Worm (Caenorhabditis elegans) whole organism, L4 larva: ENCODE results near the gene Y58A7A.2.
A peak's percentile ranks its signal among the peaks of the same experiment; 100 is the strongest.

Source experiments
- D1046.2 ChIP-seq: fragments of 200-800 bp; sonication (Bioruptor generic); IDR thresholded peaks from 2 replicates; pipeline ENCODE4 v1.3.6; 2022; ENCODE audit warnings: missing genetic modification characterization, missing compliant biosample characterization
- F10B5.3 ChIP-seq: sonication (generic microtip); optimal IDR thresholded peaks from 2 replicates; lab custom pipeline; 2016; ENCODE audit warnings: mild to moderate bottlenecking, missing genetic modification characterization, missing compliant biosample characterization
- F26F4.8 ChIP-seq: fragments of 200-800 bp; sonication (Bioruptor generic); conservative IDR thresholded peaks from 2 replicates; pipeline ENCODE4 v1.3.6; 2022; ENCODE audit warnings: missing genetic modification characterization, missing compliant biosample characterization
- F37D6.2 ChIP-seq: sonication (generic microtip); optimal IDR thresholded peaks from 2 replicates; lab custom pipeline; 2016; ENCODE audit warnings: mild to moderate bottlenecking, missing genetic modification characterization, missing compliant biosample characterization
- F44E2.7 ChIP-seq: fragments of 200-800 bp; sonication (Bioruptor generic); IDR thresholded peaks from 2 replicates; pipeline ENCODE4 v2.1.2; 2022; ENCODE audit warnings: missing genetic modification characterization, missing compliant biosample characterization
- T20F7.1 ChIP-seq: fragments of 200-800 bp; sonication (Bioruptor generic); optimal IDR thresholded peaks from 2 replicates; lab custom pipeline; 2018; ENCODE audit warnings: mild to moderate bottlenecking, missing genetic modification characterization, missing compliant biosample characterization
- T26A8.4 ChIP-seq: fragments of 200-800 bp; sonication (Bioruptor generic); IDR thresholded peaks from 2 replicates; pipeline ENCODE4 v1.3.6; 2022; ENCODE audit warnings: missing genetic modification characterization, missing compliant biosample characterization
- Y105C5A.15 ChIP-seq: fragments of 200-800 bp; sonication (Bioruptor generic); IDR thresholded peaks from 2 replicates; pipeline ENCODE4 v1.3.6; 2022; ENCODE audit warnings: missing genetic modification characterization, missing compliant biosample characterization
- Y48G9A.11 ChIP-seq: fragments of 200-800 bp; sonication (Bioruptor generic); IDR thresholded peaks from 2 replicates; pipeline ENCODE4 v1.3.6; 2022; ENCODE audit warnings: missing genetic modification reagents, missing genetic modification characterization, missing compliant biosample characterization
- Y75B8A.6 ChIP-seq: fragments of 200-800 bp; sonication (Bioruptor generic); IDR thresholded peaks from 2 replicates; pipeline ENCODE4 v1.3.6; 2022; ENCODE audit warnings: missing genetic modification reagents, missing genetic modification characterization, missing compliant biosample characterization
- ZK546.5 ChIP-seq, 2 experiments: sonication (generic microtip); optimal IDR thresholded peaks; 2 replicates each; lab custom pipeline; 2017; ENCODE audit warnings: missing biosample characterization in 2 of 2, missing genetic modification characterization in 2 of 2
- ama-1 ChIP-seq: fragments of 150-350 bp; optimal IDR thresholded peaks from 2 replicates; lab custom pipeline; 2014; ENCODE audit warnings: inconsistent platforms, mixed read lengths
- attf-4 ChIP-seq: sonication (generic microtip); optimal IDR thresholded peaks from 3 replicates; lab custom pipeline; 2017; ENCODE audit warnings: missing biosample characterization, missing genetic modification characterization
- ceh-20 ChIP-seq: fragments of 200-800 bp; sonication (Bioruptor generic); IDR thresholded peaks from 2 replicates; pipeline ENCODE4 v1.3.6; 2022; ENCODE audit warnings: missing genetic modification reagents, missing genetic modification characterization, missing compliant biosample characterization
- ceh-44 ChIP-seq: fragments of 200-800 bp; sonication (Bioruptor generic); IDR thresholded peaks from 2 replicates; pipeline ENCODE4 v1.3.6; 2022; ENCODE audit warnings: missing genetic modification reagents, missing genetic modification characterization, missing compliant biosample characterization
- ceh-62 ChIP-seq: sonication (generic microtip); optimal IDR thresholded peaks from 2 replicates; lab custom pipeline; 2017; ENCODE audit warnings: missing biosample characterization, missing genetic modification characterization
- ceh-82 ChIP-seq: sonication (generic microtip); optimal IDR thresholded peaks from 2 replicates; lab custom pipeline; 2017; ENCODE audit warnings: missing biosample characterization, missing genetic modification characterization
- daf-12 ChIP-seq: fragments of 150-350 bp; optimal IDR thresholded peaks from 2 replicates; lab custom pipeline; 2014; ENCODE audit warnings: missing biosample characterization, missing genetic modification reagents, missing genetic modification characterization
- daf-16 ChIP-seq, 3 experiments: sonication (generic microtip); optimal IDR thresholded peaks; 2 replicates each; lab custom pipeline; 2016 to 2017; ENCODE audit warnings: missing genetic modification characterization in 3 of 3, missing genetic modification reagents in 3 of 3, mild to moderate bottlenecking in 2 of 3, missing compliant biosample characterization in 2 of 3, missing biosample characterization in 1 of 3, moderate library complexity in 1 of 3
- dmd-6 ChIP-seq: fragments of 200-800 bp; sonication (Bioruptor generic); IDR thresholded peaks from 2 replicates; pipeline ENCODE4 v1.3.6; 2022; ENCODE audit warnings: missing genetic modification reagents, missing genetic modification characterization, missing compliant biosample characterization
- dmd-8 ChIP-seq: fragments of 200-800 bp; sonication (Bioruptor generic); IDR thresholded peaks from 2 replicates; pipeline ENCODE4 v1.3.6; 2022; ENCODE audit warnings: missing genetic modification characterization, missing compliant biosample characterization
- dmd-9 ChIP-seq: fragments of 200-800 bp; sonication (Bioruptor generic); IDR thresholded peaks from 2 replicates; pipeline ENCODE4 v1.3.6; 2022; ENCODE audit warnings: missing genetic modification reagents, missing genetic modification characterization, missing compliant biosample characterization
- dve-1 ChIP-seq: sonication (generic microtip); optimal IDR thresholded peaks from 2 replicates; lab custom pipeline; 2017; ENCODE audit warnings: antibody characterized with exemption, mild to moderate bottlenecking, missing genetic modification characterization, missing compliant biosample characterization; ENCODE audit not compliant: insufficient read depth
- egl-43 ChIP-seq: fragments of 200-800 bp; sonication (Bioruptor generic); IDR thresholded peaks from 2 replicates; pipeline ENCODE4 v1.3.6; 2022; ENCODE audit warnings: missing genetic modification reagents, missing genetic modification characterization, missing compliant biosample characterization
- fos-1 ChIP-seq: fragments of 150-350 bp; optimal IDR thresholded peaks from 2 replicates; lab custom pipeline; 2014; ENCODE audit warnings: missing biosample characterization, missing genetic modification characterization
- hlh-30 ChIP-seq: sonication (generic microtip); optimal IDR thresholded peaks from 2 replicates; lab custom pipeline; 2017; ENCODE audit warnings: antibody characterized with exemption, mild to moderate bottlenecking, missing genetic modification characterization, missing compliant biosample characterization; ENCODE audit not compliant: insufficient read depth
- lim-7 ChIP-seq: fragments of 200-800 bp; sonication (Bioruptor generic); IDR thresholded peaks from 2 replicates; pipeline ENCODE4 v1.3.6; 2022; ENCODE audit warnings: missing genetic modification characterization, missing compliant biosample characterization
- lin-29 ChIP-seq: fragments of 200-800 bp; sonication (Bioruptor generic); IDR thresholded peaks from 2 replicates; pipeline ENCODE4 v1.3.6; 2022; ENCODE audit warnings: missing genetic modification reagents, missing genetic modification characterization, missing compliant biosample characterization
- lin-38 ChIP-seq: fragments of 200-800 bp; sonication (Bioruptor generic); IDR thresholded peaks from 2 replicates; pipeline ENCODE4 v1.3.6; 2022; ENCODE audit warnings: missing genetic modification reagents, missing genetic modification characterization, missing compliant biosample characterization
- lir-3 ChIP-seq: sonication (generic microtip); optimal IDR thresholded peaks from 2 replicates; lab custom pipeline; 2016; ENCODE audit warnings: mild to moderate bottlenecking, missing genetic modification characterization, missing compliant biosample characterization
- lsy-2 ChIP-seq, 2 experiments: fragments of 150-350 bp in 1 of 2; sonication (generic microtip) in 1 of 2; optimal IDR thresholded peaks; 2 replicates each; lab custom pipeline; 2014 to 2017; ENCODE audit warnings: missing biosample characterization in 2 of 2, missing genetic modification characterization in 2 of 2
- madf-9 ChIP-seq: fragments of 200-800 bp; sonication (Bioruptor generic); conservative IDR thresholded peaks from 2 replicates; pipeline ENCODE4 v1.3.6; 2022; ENCODE audit warnings: missing genetic modification reagents, missing genetic modification characterization, missing compliant biosample characterization
- mdl-1 ChIP-seq, 2 experiments: fragments of 150-350 bp in 1 of 2; sonication (generic microtip) in 1 of 2; optimal IDR thresholded peaks; 2 replicates each; lab custom pipeline; 2014 to 2017; ENCODE audit warnings: missing biosample characterization in 2 of 2, missing genetic modification characterization in 2 of 2
- mdt-29 ChIP-seq: fragments of 200-800 bp; sonication (Bioruptor generic); IDR thresholded peaks from 2 replicates; pipeline ENCODE4 v1.3.6; 2022; ENCODE audit warnings: missing genetic modification reagents, missing genetic modification characterization, missing compliant biosample characterization
- mep-1 ChIP-seq: fragments of 150-350 bp; sonication (generic microtip); optimal IDR thresholded peaks from 3 replicates; lab custom pipeline; 2014; ENCODE audit warnings: missing biosample characterization, missing genetic modification characterization
- mes-2 ChIP-seq: sonication (generic microtip); optimal IDR thresholded peaks from 2 replicates; lab custom pipeline; 2016; ENCODE audit warnings: missing genotype, mild to moderate bottlenecking, missing genetic modification characterization, missing compliant biosample characterization; ENCODE audit not compliant: poor library complexity, severe bottlenecking
- mxl-2 ChIP-seq: fragments of 200-800 bp; sonication (Bioruptor generic); conservative IDR thresholded peaks from 2 replicates; pipeline ENCODE4 v1.3.6; 2022; ENCODE audit warnings: missing genetic modification reagents, missing genetic modification characterization, missing compliant biosample characterization
- mxl-3 ChIP-seq: fragments of 200-800 bp; sonication (Bioruptor generic); optimal IDR thresholded peaks from 2 replicates; lab custom pipeline; 2018; ENCODE audit warnings: mild to moderate bottlenecking, missing genetic modification characterization, missing compliant biosample characterization
- nhr-42 ChIP-seq: fragments of 200-800 bp; sonication (Bioruptor generic); IDR thresholded peaks from 2 replicates; pipeline ENCODE4 v1.3.6; 2022; ENCODE audit warnings: missing genetic modification characterization, missing compliant biosample characterization
- nhr-77 ChIP-seq: fragments of 150-350 bp; optimal IDR thresholded peaks from 2 replicates; lab custom pipeline; 2014; ENCODE audit warnings: missing biosample characterization, missing genetic modification characterization
- pha-4 ChIP-seq, 2 experiments: fragments of 150-350 bp in 1 of 2; fragments of 200-800 bp in 1 of 2; sonication (Bioruptor generic) in 1 of 2; IDR thresholded peaks in 1 of 2; optimal IDR thresholded peaks in 1 of 2; 2 replicates each; pipeline versions ENCODE4 v1.3.6 to Lab custom; 2014 to 2022; ENCODE audit warnings: missing genetic modification characterization in 2 of 2, missing genetic modification reagents in 2 of 2, missing biosample characterization in 1 of 2, missing compliant biosample characterization in 1 of 2
- rbr-2 ChIP-seq: sonication (generic microtip); optimal IDR thresholded peaks from 2 replicates; lab custom pipeline; 2016; ENCODE audit warnings: missing genotype, missing genetic modification characterization, missing compliant biosample characterization
- set-16 ChIP-seq: fragments of 200-800 bp; sonication (Bioruptor generic); IDR thresholded peaks from 2 replicates; pipeline ENCODE4 v1.3.6; 2022; ENCODE audit warnings: missing genetic modification reagents, missing genetic modification characterization, missing compliant biosample characterization
- snpc-1.2 ChIP-seq: fragments of 200-800 bp; sonication (Bioruptor generic); IDR thresholded peaks from 2 replicates; pipeline ENCODE4 v1.3.6; 2022; ENCODE audit warnings: missing genetic modification reagents, missing genetic modification characterization, missing compliant biosample characterization
- snpc-4 ChIP-seq: fragments of 150-350 bp; optimal IDR thresholded peaks from 2 replicates; lab custom pipeline; 2014; ENCODE audit warnings: missing biosample characterization, missing genetic modification characterization
- unc-39 ChIP-seq: sonication (generic microtip); optimal IDR thresholded peaks from 2 replicates; lab custom pipeline; 2017; ENCODE audit warnings: missing biosample characterization, missing genetic modification characterization
- vab-7 ChIP-seq: fragments of 200-800 bp; sonication (Bioruptor generic); IDR thresholded peaks from 2 replicates; pipeline ENCODE4 v1.3.6; 2022; ENCODE audit warnings: missing genetic modification reagents, missing genetic modification characterization, missing compliant biosample characterization
- zfp-2 ChIP-seq: sonication (generic microtip); optimal IDR thresholded peaks from 2 replicates; lab custom pipeline; 2016; ENCODE audit warnings: mild to moderate bottlenecking, missing genetic modification characterization, missing compliant biosample characterization
- zfp-3 ChIP-seq: fragments of 200-800 bp; sonication (Bioruptor generic); conservative IDR thresholded peaks from 2 replicates; pipeline ENCODE4 v1.3.6; 2022; ENCODE audit warnings: missing genetic modification reagents, missing genetic modification characterization, missing compliant biosample characterization
- ztf-11 ChIP-seq: fragments of 150-350 bp; optimal IDR thresholded peaks from 2 replicates; lab custom pipeline; 2014; ENCODE audit warnings: missing biosample characterization, missing genetic modification characterization

The Y58A7A.2 gene

ce11 chrV:5064761-5065421 lies 7.1 kb downstream of the Y58A7A.2 start, which contains the start of gene mlk-1 (continued):
- no peak for TF ChIP-seq Y75B8A.6
- TF ChIP-seq dve-1: peak; percentile 62
- no peak for TF ChIP-seq vab-7 (GFP tag; lab: Robert Waterston, UW)
- no peak for TF ChIP-seq ceh-20 (GFP tag; lab: Robert Waterston, UW)
- no peak for TF ChIP-seq D1046.2 (GFP tag; lab: Robert Waterston, UW)
- TF ChIP-seq fos-1 (tag; lab: Kevin White, UChicago): no peak
- TF ChIP-seq dmd-9 (GFP tag; lab: Robert Waterston, UW): no peak
- TF ChIP-seq Y48G9A.11: no peak
- no peak for TF ChIP-seq ceh-82 (tag; lab: Kevin White, UChicago)
- no peak for TF ChIP-seq madf-9 (GFP tag; lab: Robert Waterston, UW)
- TF ChIP-seq mep-1 (tag; lab: Kevin White, UChicago): peak; percentile 75
- TF ChIP-seq ceh-44: no peak
- TF ChIP-seq hlh-30 (tag; lab: Kevin White, UChicago): peak; percentile 96
- TF ChIP-seq lim-7 (GFP tag; lab: Robert Waterston, UW): no peak
- TF ChIP-seq F37D6.2 (tag; lab: Kevin White, UChicago): peak; percentile 32
- peak; percentile 70 for TF ChIP-seq dmd-6 (GFP tag; lab: Robert Waterston, UW)
- TF ChIP-seq Y105C5A.15 (GFP tag; lab: Robert Waterston, UW): no peak
- no peak for TF ChIP-seq F10B5.3 (tag; lab: Kevin White, UChicago)
- peak; percentile 28 for TF ChIP-seq nhr-77 (tag; lab: Kevin White, UChicago)
- TF ChIP-seq lsy-2 (tag; optimal IDR thresholded peaks at IDR 0.05; lab: Kevin White, UChicago): peak; percentile 59 to 64
- peak; percentile 34 for TF ChIP-seq mes-2
- TF ChIP-seq snpc-4 (tag; lab: Kevin White, UChicago): no peak
- no peak for TF ChIP-seq nhr-42 (GFP tag; lab: Robert Waterston, UW)
- no peak for TF ChIP-seq F44E2.7 (GFP tag; lab: Robert Waterston, UW)
- peak; percentile 78 for TF ChIP-seq rbr-2
- TF ChIP-seq unc-39 (tag; lab: Kevin White, UChicago): no peak
- TF ChIP-seq mdt-29 (GFP tag; lab: Robert Waterston, UW): peak; percentile 54; the same call in 1 of the 2 replicates
- TF ChIP-seq daf-16 (GFP tag; optimal IDR thresholded peaks at IDR 0.05; lab: Kevin White, UChicago): no peak
- peak; percentile 31 for TF ChIP-seq daf-16 (tag; optimal IDR thresholded peaks at IDR 0.05; lab: Kevin White, UChicago)
- no peak for TF ChIP-seq ceh-62 (tag; lab: Kevin White, UChicago)
- TF ChIP-seq pha-4 (GFP tag; IDR thresholded peaks at IDR 0.05; lab: Robert Waterston, UW): no peak
- TF ChIP-seq pha-4 (tag; optimal IDR thresholded peaks at IDR 0.05; lab: Kevin White, UChicago): no peak
- peak; percentile 41 for TF ChIP-seq mxl-3 (GFP tag; lab: Kevin White, UChicago)
- TF ChIP-seq F26F4.8 (GFP tag; lab: Robert Waterston, UW): no peak
- peak in 1 of 2 experiments; percentile 95 for TF ChIP-seq mdl-1 (tag; optimal IDR thresholded peaks at IDR 0.05; lab: Kevin White, UChicago)
- TF ChIP-seq ZK546.5 (tag; optimal IDR thresholded peaks at IDR 0.05; lab: Kevin White, UChicago): no peak
- TF ChIP-seq zfp-3 (GFP tag; lab: Robert Waterston, UW): no peak
- no peak for TF ChIP-seq daf-12 (tag; lab: Kevin White, UChicago)
- no peak for TF ChIP-seq attf-4 (tag; lab: Kevin White, UChicago)
- TF ChIP-seq snpc-1.2 (GFP tag; lab: Robert Waterston, UW): no peak
- TF ChIP-seq T20F7.1 (GFP tag; lab: Kevin White, UChicago): no peak
- TF ChIP-seq lin-38: no peak
- peak; percentile 46; the same call in 1 of the 2 replicates for TF ChIP-seq set-16 (GFP tag; lab: Robert Waterston, UW)
- no peak for TF ChIP-seq lir-3 (tag; lab: Kevin White, UChicago)
- TF ChIP-seq T26A8.4: no peak
- no peak for TF ChIP-seq zfp-2 (tag; lab: Kevin White, UChicago)
- TF ChIP-seq mxl-2 (GFP tag; lab: Robert Waterston, UW): no peak
- TF ChIP-seq egl-43 (GFP tag; lab: Robert Waterston, UW): no peak
- no peak for TF ChIP-seq dmd-8 (GFP tag; lab: Robert Waterston, UW)
- no peak for TF ChIP-seq ztf-11 (tag; lab: Kevin White, UChicago)
- TF ChIP-seq ama-1: no peak
- no peak for TF ChIP-seq lin-29 (GFP tag; lab: Robert Waterston, UW)
